Worm (Caenorhabditis elegans) whole organism, early embryonic: ENCODE data around the gene ppm-2.

ENCODE experiments used
- ama-1 ChIP-seq: fragments of 150-350 bp; optimal IDR thresholded peaks from 2 replicates; lab custom pipeline; 2014
- ceh-36 ChIP-seq: sonication (generic microtip); optimal IDR thresholded peaks from 2 replicates; lab custom pipeline; 2016; ENCODE audit warnings: missing genetic modification characterization, inconsistent platforms, missing compliant biosample characterization
- flt-1 ChIP-seq: fragments of 200-800 bp; sonication (Bioruptor generic); IDR thresholded peaks from 2 replicates; pipeline ENCODE4 v1.3.6; 2022; ENCODE audit warnings: missing genetic modification characterization, missing compliant biosample characterization
- hmg-4 ChIP-seq: fragments of 200-800 bp; sonication (Bioruptor generic); optimal IDR thresholded peaks from 2 replicates; lab custom pipeline; 2018; ENCODE audit warnings: mild to moderate bottlenecking, missing genetic modification characterization, missing compliant biosample characterization
- hnd-1 ChIP-seq: sonication (generic microtip); optimal IDR thresholded peaks from 2 replicates; lab custom pipeline; 2016; ENCODE audit warnings: missing genetic modification characterization, missing compliant biosample characterization
- scrt-1 ChIP-seq: fragments of 200-800 bp; sonication (Bioruptor generic); IDR thresholded peaks from 2 replicates; pipeline ENCODE4 v1.3.6; 2022; ENCODE audit warnings: missing genetic modification characterization, missing compliant biosample characterization

- TF ChIP-seq hnd-1 (tag; lab: Kevin White, UChicago), result no peak
- TF ChIP-seq flt-1 (GFP tag; lab: Robert Waterston, UW), result no peak
- no peak for TF ChIP-seq scrt-1 (GFP tag; lab: Robert Waterston, UW)
- no peak for TF ChIP-seq ama-1 (lab: Kevin White, UChicago)
- peak; percentile 87 for TF ChIP-seq hmg-4
- peak; percentile 7 for TF ChIP-seq ceh-36 (tag; lab: Kevin White, UChicago)
Observed at ce11 chrIII:4666753-4667400, 16.6 kb downstream of the ppm-2 start.
